Worm (Caenorhabditis elegans): ENCODE measurements around the gene sul-2.

The sul-2 gene

ce11 chrV:8143605-8144004 is 13.9 kb upstream of the sul-2 start, which contains the start of gene D1014.2:
TSS of gene D1014.2 (plus strand) at chrV:8143905.
- TF ChIP-seq fkh-6 (tag; optimal IDR thresholded peaks at IDR 0.05) (no peak), dve-1 (tag; optimal IDR thresholded peaks at IDR 0.05) (no peak), sox-2 (GFP tag; IDR thresholded peaks at IDR 0.05) (no peak), unc-3 (GFP tag; conservative IDR thresholded peaks at IDR 0.05) (no peak), unc-3 (tag; optimal IDR thresholded peaks at IDR 0.05) (no peak), hlh-15 (tag; optimal IDR thresholded peaks at IDR 0.05) (no peak), fkh-10 (GFP tag; optimal IDR thresholded peaks at IDR 0.05) (no peak)

ce11 chrV:8144515-8144914 is 13.0 kb upstream of the sul-2 start:
- TF ChIP-seq nhr-11 (tag; optimal IDR thresholded peaks at IDR 0.05), result no peak
- no peak for TF ChIP-seq ceh-31 (tag; optimal IDR thresholded peaks at IDR 0.05)
- TF ChIP-seq sox-4 (tag; optimal IDR thresholded peaks at IDR 0.05), result no peak
- no peak for TF ChIP-seq odd-2 (tag; optimal IDR thresholded peaks at IDR 0.05)
- no peak for TF ChIP-seq pat-9 (tag; optimal IDR thresholded peaks at IDR 0.05)
- TF ChIP-seq unc-86 (tag; optimal IDR thresholded peaks at IDR 0.05), result no peak

ce11 chrV:8145329-8145728 is 12.2 kb upstream of the sul-2 start, which contains the start of gene D1014.13:
TSS of gene D1014.13 (plus strand) at chrV:8145629.
- TF ChIP-seq ceh-45 (GFP tag; IDR thresholded peaks at IDR 0.05) (no peak), ceh-19 (GFP tag; optimal IDR thresholded peaks at IDR 0.05) (no peak), mec-3 (tag; optimal IDR thresholded peaks at IDR 0.05; ENCODE audit: borderline replicate concordance) (no peak), sox-4 (tag; optimal IDR thresholded peaks at IDR 0.05) (no peak), C08G9.2 (tag; optimal IDR thresholded peaks at IDR 0.05) (no peak), C38D4.7 (GFP tag; optimal IDR thresholded peaks at IDR 0.05) (no peak), eyg-1 (tag; optimal IDR thresholded peaks at IDR 0.05) (no peak), lim-6 (tag; optimal IDR thresholded peaks at IDR 0.05) (no peak)

ce11 chrV:8155743-8156142 is 1.8 kb upstream of the sul-2 start:
- no peak for TF ChIP-seq F13H6.1 (tag; optimal IDR thresholded peaks at IDR 0.05)
- no peak for TF ChIP-seq ztf-16 (tag; optimal IDR thresholded peaks at IDR 0.05)
- TF ChIP-seq npax-4 (tag; optimal IDR thresholded peaks at IDR 0.05), result no peak
- TF ChIP-seq ceh-48 (tag; optimal IDR thresholded peaks at IDR 0.05), result no peak
- no peak for TF ChIP-seq elt-2 (tag; optimal IDR thresholded peaks at IDR 0.05)
- no peak for TF ChIP-seq ahr-1 (tag; optimal IDR thresholded peaks at IDR 0.05)
- TF ChIP-seq dve-1 (tag; optimal IDR thresholded peaks at IDR 0.05), result no peak
- no peak for TF ChIP-seq eyg-1 (tag; optimal IDR thresholded peaks at IDR 0.05)
- TF ChIP-seq ceh-31 (tag; optimal IDR thresholded peaks at IDR 0.05), result no peak
- no peak for TF ChIP-seq hlh-6 (tag; optimal IDR thresholded peaks at IDR 0.05)
- no peak for TF ChIP-seq ceh-2 (tag; optimal IDR thresholded peaks at IDR 0.05)
- TF ChIP-seq pag-3 (tag; optimal IDR thresholded peaks at IDR 0.05; ENCODE audit: borderline replicate concordance), result no peak
- TF ChIP-seq ceh-30 (tag; optimal IDR thresholded peaks at IDR 0.05), result no peak
- TF ChIP-seq unc-55 (GFP tag; optimal IDR thresholded peaks at IDR 0.05), result no peak
- TF ChIP-seq ceh-24 (tag; optimal IDR thresholded peaks at IDR 0.05), result no peak
- TF ChIP-seq unc-3 (GFP tag; conservative IDR thresholded peaks at IDR 0.05), result no peak
- no peak for TF ChIP-seq unc-3 (tag; optimal IDR thresholded peaks at IDR 0.05)
- TF ChIP-seq gmeb-2 (tag; optimal IDR thresholded peaks at IDR 0.05), result no peak
- no peak for TF ChIP-seq sdc-2 (tag; optimal IDR thresholded peaks at IDR 0.05)
- TF ChIP-seq lim-6 (tag; optimal IDR thresholded peaks at IDR 0.05), result no peak
- no peak for TF ChIP-seq hlh-8 (tag; optimal IDR thresholded peaks at IDR 0.05)

ce11 chrV:8159629-8160028 is 2.1 kb downstream of the sul-2 start, which contains the start of gene F20D6.6:
TSS of gene F20D6.6 (plus strand) at chrV:8159929.
- TF ChIP-seq ceh-30 (tag; optimal IDR thresholded peaks at IDR 0.05), result no peak
- TF ChIP-seq pat-9 (tag; optimal IDR thresholded peaks at IDR 0.05), result no peak
- TF ChIP-seq T23F11.4 (GFP tag; optimal IDR thresholded peaks at IDR 0.05), result no peak
- TF ChIP-seq hlh-15 (tag; optimal IDR thresholded peaks at IDR 0.05), result no peak
- TF ChIP-seq C08G9.2 (tag; optimal IDR thresholded peaks at IDR 0.05), result no peak
- no peak for TF ChIP-seq ceh-19 (GFP tag; optimal IDR thresholded peaks at IDR 0.05)
- TF ChIP-seq zip-5 (tag; optimal IDR thresholded peaks at IDR 0.05), result no peak
- no peak for TF ChIP-seq Y22D7AL.16 (tag; optimal IDR thresholded peaks at IDR 0.05)
- TF ChIP-seq unc-3 (GFP tag; conservative IDR thresholded peaks at IDR 0.05), result no peak
- no peak for TF ChIP-seq unc-3 (tag; optimal IDR thresholded peaks at IDR 0.05)
